Worm (Caenorhabditis elegans): Measurements from ENCODE around the gene nhr-84.
"Not testable (repeated sequence)": the region's sequence is repeated elsewhere in the genome, so short reads cannot be mapped to it uniquely, and the experiment has no call there.

ce11 chrV:15850276-15850811 lies 29.1 kb downstream of the nhr-84 start, which contains the start of gene srh-147:
- TF ChIP-seq cog-1 (tag; optimal IDR thresholded peaks at IDR 0.05); flt-1 (GFP tag; IDR thresholded peaks at IDR 0.05); ztf-23 (GFP tag; IDR thresholded peaks at IDR 0.05); klf-2 (GFP tag; conservative IDR thresholded peaks at IDR 0.05); med-1 (GFP tag; optimal IDR thresholded peaks at IDR 0.05; ENCODE audit: insufficient read depth); T22C8.4 (GFP tag; IDR thresholded peaks at IDR 0.05); tab-1 (GFP tag; IDR thresholded peaks at IDR 0.05): not testable (repeated sequence)

Data from whole organism, midembryonic.